Worm (Caenorhabditis elegans): ENCODE results near the gene ttr-46.

DNA sequence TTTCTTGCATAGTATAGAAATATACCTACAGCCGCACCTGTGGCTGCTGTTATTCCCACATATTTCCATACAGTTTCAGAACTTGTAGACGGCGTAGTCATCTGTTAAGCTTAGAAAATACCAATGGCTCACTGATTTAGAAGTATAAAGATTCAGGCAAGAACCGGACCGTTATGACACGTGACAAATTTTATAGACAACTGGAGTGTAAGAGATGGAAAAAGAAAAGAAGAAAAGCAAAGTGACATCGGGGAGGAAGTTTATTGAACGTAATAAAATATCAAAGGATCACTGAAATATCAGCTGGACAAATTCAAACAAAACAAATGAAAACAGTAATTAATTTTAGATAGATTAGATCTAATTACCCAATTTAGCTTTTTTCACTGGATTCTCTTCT lies 35.1 kb downstream of the ttr-46 start, which contains the start of gene rmd-2:
- no peak for TF ChIP-seq ref-2 (tag; optimal IDR thresholded peaks at IDR 0.05)
- no peak for TF ChIP-seq tbx-2 (tag; optimal IDR thresholded peaks at IDR 0.05)
- no peak for TF ChIP-seq lin-11 (tag; optimal IDR thresholded peaks at IDR 0.05)
- no peak for TF ChIP-seq hlh-13 (GFP tag; optimal IDR thresholded peaks at IDR 0.05)
- TF ChIP-seq dve-1 (tag; optimal IDR thresholded peaks at IDR 0.05): no peak
- no peak for TF ChIP-seq pha-4 (tag; optimal IDR thresholded peaks at IDR 0.05)
- no peak for TF ChIP-seq ceh-6 (GFP tag; optimal IDR thresholded peaks at IDR 0.05)
- TF ChIP-seq fkh-10 (GFP tag; optimal IDR thresholded peaks at IDR 0.05): no peak
- TF ChIP-seq elt-4 (tag; optimal IDR thresholded peaks at IDR 0.05): no peak
- no peak for TF ChIP-seq rnt-1 (tag; optimal IDR thresholded peaks at IDR 0.05)
